Worm (Caenorhabditis elegans) whole organism, midembryonic: Measurements from ENCODE around the gene ZK1320.7.

Experiments used
- T22C8.4 ChIP-seq: fragments of 200-800 bp; sonication (Bioruptor generic); IDR thresholded peaks from 2 replicates; pipeline ENCODE4 v1.3.6; 2022; ENCODE audit warnings: missing genetic modification characterization, missing compliant biosample characterization
- cog-1 ChIP-seq: sonication (generic microtip); optimal IDR thresholded peaks from 2 replicates; lab custom pipeline; 2016; ENCODE audit warnings: missing genetic modification characterization, missing compliant biosample characterization
- flt-1 ChIP-seq: fragments of 200-800 bp; sonication (Bioruptor generic); IDR thresholded peaks from 2 replicates; pipeline ENCODE4 v1.3.6; 2022; ENCODE audit warnings: missing genetic modification characterization, missing compliant biosample characterization
- klf-2 ChIP-seq: fragments of 200-800 bp; sonication (Bioruptor generic); conservative IDR thresholded peaks from 2 replicates; pipeline ENCODE4 v1.3.6; 2022; ENCODE audit warnings: missing genetic modification reagents, missing genetic modification characterization, missing compliant biosample characterization
- med-1 ChIP-seq: sonication (generic microtip); optimal IDR thresholded peaks from 2 replicates; lab custom pipeline; 2017; ENCODE audit warnings: missing genetic modification characterization, mild to moderate bottlenecking, missing compliant biosample characterization, antibody characterized with exemption, missing genetic modification reagents; ENCODE audit not compliant: insufficient read depth
- ref-1 ChIP-seq: fragments of 200-800 bp; sonication (Bioruptor generic); conservative IDR thresholded peaks from 2 replicates; pipeline ENCODE4 v1.3.6; 2022; ENCODE audit warnings: missing genetic modification reagents, missing genetic modification characterization, missing compliant biosample characterization
- tab-1 ChIP-seq: fragments of 200-800 bp; sonication (Bioruptor generic); IDR thresholded peaks from 2 replicates; pipeline ENCODE4 v1.3.6; 2022; ENCODE audit warnings: missing genetic modification characterization, missing compliant biosample characterization
- ztf-23 ChIP-seq: fragments of 200-800 bp; sonication (Bioruptor generic); IDR thresholded peaks from 2 replicates; pipeline ENCODE4 v1.3.6; 2022; ENCODE audit warnings: missing genetic modification reagents, missing genetic modification characterization, missing compliant biosample characterization
- ztf-29 ChIP-seq: fragments of 200-800 bp; sonication (Bioruptor generic); IDR thresholded peaks from 2 replicates; pipeline ENCODE4 v1.3.6; 2022; ENCODE audit warnings: missing genetic modification reagents, missing genetic modification characterization, missing compliant biosample characterization

Gene ZK1320.7

DNA sequence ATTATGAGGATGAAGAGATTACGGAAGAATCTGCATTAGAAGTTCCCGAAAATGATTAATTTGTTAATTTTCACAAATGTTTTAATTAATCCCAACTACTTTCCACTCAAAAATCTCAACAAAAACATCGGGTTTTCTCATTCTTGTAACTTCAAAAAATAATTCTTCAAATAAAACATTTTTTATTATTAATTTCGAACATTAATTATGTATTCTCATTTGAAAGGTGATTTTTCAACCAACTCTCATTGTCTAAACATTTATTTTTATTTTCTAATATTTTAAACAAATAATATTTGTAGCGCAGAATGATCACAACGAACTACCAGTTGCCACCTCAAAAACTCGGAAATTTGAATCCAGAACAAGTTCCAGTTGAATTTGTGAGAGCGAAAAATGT, at the start of gene ZK1320.7:
Gene ZK1320.7, plus strand, starts transcription at position 301 of the 400 bp plus-strand sequence.
- no peak for TF ChIP-seq tab-1 (GFP tag; lab: Robert Waterston, UW)
- TF ChIP-seq ztf-29 (GFP tag; lab: Robert Waterston, UW) = no peak
- no peak for TF ChIP-seq med-1 (GFP tag; lab: Kevin White, UChicago)
- TF ChIP-seq cog-1 (tag; lab: Kevin White, UChicago) = no peak
- no peak for TF ChIP-seq T22C8.4 (GFP tag; lab: Robert Waterston, UW)
- TF ChIP-seq ref-1 (GFP tag; lab: Robert Waterston, UW) = no peak
- no peak for TF ChIP-seq klf-2 (GFP tag; lab: Robert Waterston, UW)

DNA sequence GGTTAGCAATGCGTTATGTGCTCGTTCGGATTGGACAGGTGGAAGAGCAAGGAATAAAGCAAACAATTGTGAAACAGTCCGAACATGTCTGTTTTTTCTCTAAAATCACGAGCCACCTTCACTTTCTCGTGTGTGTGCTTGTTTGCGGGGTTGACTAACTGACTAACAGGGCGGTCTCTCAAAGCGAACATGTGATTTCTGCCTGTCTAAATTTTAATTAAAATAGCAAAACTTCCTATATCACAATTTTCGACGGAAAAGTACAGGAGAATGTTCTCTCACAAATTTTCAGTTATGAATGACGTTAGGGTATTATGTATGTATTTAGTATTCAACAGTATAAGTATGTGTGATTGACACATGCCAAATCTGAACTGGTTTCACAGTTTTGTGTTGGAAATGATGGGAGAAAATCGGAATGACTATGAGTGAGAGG, 49.5 kb upstream of the ZK1320.7 start:
- TF ChIP-seq med-1 (GFP tag; lab: Kevin White, UChicago) (no peak), ztf-23 (GFP tag; lab: Robert Waterston, UW) (no peak), ref-1 (GFP tag; lab: Robert Waterston, UW) (no peak), cog-1 (tag; lab: Kevin White, UChicago) (no peak), T22C8.4 (GFP tag; lab: Robert Waterston, UW) (no peak), ztf-29 (GFP tag; lab: Robert Waterston, UW) (no peak)

DNA sequence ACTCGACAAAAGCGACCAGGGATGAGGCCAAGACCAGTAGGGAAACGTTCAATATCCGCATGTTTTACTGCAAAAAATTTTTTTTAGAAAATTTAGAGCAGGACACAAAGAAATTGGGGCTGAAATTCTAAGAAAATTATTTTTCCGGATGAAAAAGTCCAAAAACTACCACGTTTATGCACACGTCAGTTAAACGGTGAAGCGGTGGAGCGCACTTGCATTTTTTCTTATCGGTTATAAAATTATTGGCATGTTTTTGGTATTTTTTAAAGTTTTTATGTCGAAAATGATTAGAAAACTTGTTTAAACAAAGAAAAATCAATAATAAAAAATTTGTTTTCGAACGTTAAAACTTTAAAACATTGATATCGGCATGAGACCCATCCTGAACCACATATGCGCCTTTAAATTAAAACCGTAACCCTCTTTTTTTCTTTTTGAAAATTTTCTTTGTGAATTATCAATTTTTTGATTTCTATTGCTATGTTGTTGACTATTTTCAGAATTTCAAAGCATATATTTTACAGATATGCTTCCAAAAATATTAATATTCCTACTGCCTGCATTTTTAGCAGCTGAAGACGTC, 47.2 kb upstream of the ZK1320.7 start, which contains the start of the genes dnj-20 and ZK1307.8:
Gene dnj-20, minus strand, starts transcription at position 67 of the 586 bp plus-strand sequence.
Gene ZK1307.8, plus strand, starts transcription at position 504 of the 586 bp plus-strand sequence.
- TF ChIP-seq T22C8.4 (GFP tag; lab: Robert Waterston, UW) = no peak
- no peak for TF ChIP-seq klf-2 (GFP tag; lab: Robert Waterston, UW)
- no peak for TF ChIP-seq med-1 (GFP tag; lab: Kevin White, UChicago)
- TF ChIP-seq ztf-29 (GFP tag; lab: Robert Waterston, UW) = no peak
- TF ChIP-seq ref-1 (GFP tag; lab: Robert Waterston, UW) = no peak
- TF ChIP-seq flt-1 = no peak
- no peak for TF ChIP-seq tab-1 (GFP tag; lab: Robert Waterston, UW)
- no peak for TF ChIP-seq cog-1 (tag; lab: Kevin White, UChicago)

DNA sequence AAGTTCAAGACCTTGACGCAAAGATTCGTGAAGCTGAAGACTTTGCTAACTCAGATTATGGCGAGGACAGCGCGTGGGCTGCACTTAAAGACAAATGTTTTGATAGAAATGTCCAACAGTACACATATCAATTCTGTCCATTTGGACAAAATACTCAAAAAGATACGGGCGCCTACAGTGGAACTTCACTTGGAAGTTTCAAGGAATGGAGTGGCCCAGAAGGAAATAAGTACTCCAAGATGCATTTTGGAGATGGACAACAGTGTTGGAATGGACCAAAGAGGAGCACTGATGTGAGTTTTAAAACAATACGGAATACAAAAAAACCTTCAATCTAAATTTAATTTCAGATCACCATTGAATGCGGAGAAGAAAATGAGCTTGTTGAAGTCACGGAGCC, 45.5 kb upstream of the ZK1320.7 start:
- TF ChIP-seq ref-1 (GFP tag; lab: Robert Waterston, UW) (no peak), ztf-23 (GFP tag; lab: Robert Waterston, UW) (no peak), ztf-29 (GFP tag; lab: Robert Waterston, UW) (no peak), tab-1 (GFP tag; lab: Robert Waterston, UW) (no peak), klf-2 (GFP tag; lab: Robert Waterston, UW) (no peak), med-1 (GFP tag; lab: Kevin White, UChicago) (no peak), flt-1 (no peak), T22C8.4 (GFP tag; lab: Robert Waterston, UW) (no peak), cog-1 (tag; lab: Kevin White, UChicago) (no peak)

DNA sequence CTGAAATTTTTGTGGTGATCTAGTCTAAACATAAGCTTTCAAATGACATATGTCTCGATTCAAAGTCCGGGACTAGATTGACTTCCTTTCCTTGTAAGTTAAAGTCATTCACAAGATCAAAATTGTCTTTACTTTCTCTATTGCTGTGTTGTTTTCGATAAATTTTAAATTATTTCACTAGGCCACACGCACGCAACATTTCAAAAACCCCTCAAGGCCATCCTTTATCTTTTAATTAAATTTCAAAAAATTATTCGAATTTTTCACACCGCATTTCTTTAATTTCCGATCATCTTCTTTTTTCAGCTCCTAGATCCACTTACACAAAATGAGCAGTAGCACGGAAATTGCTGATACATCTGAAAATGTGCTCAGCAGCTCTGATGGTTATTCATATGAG, 35.1 kb upstream of the ZK1320.7 start, which contains the start of gene ZK1307.7:
Gene ZK1307.7, plus strand, starts transcription at position 301 of the 400 bp plus-strand sequence.
- no peak for TF ChIP-seq flt-1
- no peak for TF ChIP-seq med-1 (GFP tag; lab: Kevin White, UChicago)
- no peak for TF ChIP-seq ref-1 (GFP tag; lab: Robert Waterston, UW)
- no peak for TF ChIP-seq klf-2 (GFP tag; lab: Robert Waterston, UW)
- TF ChIP-seq ztf-29 (GFP tag; lab: Robert Waterston, UW) = no peak
- TF ChIP-seq ztf-23 (GFP tag; lab: Robert Waterston, UW) = no peak
- TF ChIP-seq tab-1 (GFP tag; lab: Robert Waterston, UW) = no peak
- TF ChIP-seq cog-1 (tag; lab: Kevin White, UChicago) = no peak
- no peak for TF ChIP-seq T22C8.4 (GFP tag; lab: Robert Waterston, UW)

DNA sequence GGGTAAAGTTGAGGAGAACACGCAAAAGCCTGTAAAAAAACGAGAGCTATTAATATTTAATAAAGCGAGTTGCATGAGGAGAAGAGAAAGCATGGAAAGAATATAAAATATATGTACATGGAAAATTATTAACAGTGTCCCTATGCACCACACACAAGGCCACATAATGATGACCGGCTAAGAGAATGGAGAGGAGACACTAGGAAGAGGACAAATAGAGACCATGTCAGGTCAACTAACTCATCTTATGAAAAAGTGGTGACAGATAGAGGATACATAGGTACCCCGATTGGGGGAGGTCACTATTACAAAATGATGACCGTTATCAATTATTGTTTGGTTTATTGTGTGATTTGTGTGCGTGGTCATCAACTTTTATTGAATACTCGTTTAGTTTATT, 27.0 kb upstream of the ZK1320.7 start, which contains the start of gene fzr-1:
Gene fzr-1, minus strand, starts transcription at position 29 of the 400 bp plus-strand sequence.
- no peak for TF ChIP-seq ref-1 (GFP tag; lab: Robert Waterston, UW)
- no peak for TF ChIP-seq cog-1 (tag; lab: Kevin White, UChicago)

DNA sequence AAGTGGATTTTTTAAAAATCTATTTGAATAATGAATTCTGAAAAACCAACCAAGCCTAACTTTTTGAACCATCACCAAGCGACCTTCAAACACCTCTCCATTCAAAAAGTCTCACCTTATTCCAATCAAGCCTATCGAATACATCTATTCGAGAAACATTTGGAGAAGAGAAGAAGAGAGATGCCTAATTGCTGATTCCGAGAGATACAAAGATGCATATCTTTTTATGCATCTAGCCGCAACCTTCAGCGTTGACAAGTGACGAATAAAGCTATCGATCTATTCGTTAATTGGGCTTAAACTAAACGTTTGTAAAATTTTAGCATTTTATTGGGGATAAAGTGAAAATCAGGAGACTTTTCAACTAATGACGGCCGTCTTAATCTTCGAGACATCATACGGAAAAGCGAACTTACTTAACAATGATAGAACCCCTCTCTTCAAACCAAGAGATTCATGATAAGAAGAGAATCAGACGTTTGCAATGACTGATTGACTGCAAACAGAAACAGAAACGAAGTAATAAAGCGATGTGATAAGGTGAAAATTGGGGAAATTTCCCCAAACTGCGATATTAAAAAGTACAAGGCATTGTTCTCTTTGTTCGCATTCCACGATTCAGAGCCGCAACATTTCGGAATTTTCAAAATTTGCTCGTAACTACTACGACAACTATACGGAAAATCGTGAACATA, 26.3 kb upstream of the ZK1320.7 start:
- TF ChIP-seq ztf-29 (GFP tag; lab: Robert Waterston, UW) (peak; percentile 25; the same call in 1 of the 2 replicates), T22C8.4 (GFP tag; lab: Robert Waterston, UW) (no peak)

DNA sequence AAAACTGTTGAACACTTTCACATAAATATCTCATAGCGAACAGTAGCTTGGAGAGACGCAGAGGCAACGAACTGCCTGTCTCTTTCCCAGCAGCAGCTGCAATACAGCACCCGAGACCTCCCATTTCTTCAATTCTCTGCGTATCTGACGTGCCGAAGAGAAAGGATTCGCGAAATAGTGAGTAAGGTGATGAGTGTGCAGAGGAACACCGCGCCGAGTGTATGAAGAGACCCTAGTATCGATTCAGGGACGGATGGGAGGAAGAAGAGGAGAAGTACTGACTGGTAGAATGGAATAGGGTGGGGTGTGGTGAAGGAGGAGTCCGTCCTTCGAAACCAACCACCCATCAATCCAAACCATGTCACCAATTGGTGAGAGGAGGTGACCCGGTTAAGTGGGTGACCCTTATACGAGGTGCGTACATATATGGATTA, 25.3 kb upstream of the ZK1320.7 start:
- TF ChIP-seq ztf-23 (GFP tag; lab: Robert Waterston, UW) (peak; percentile 62; the same call in 1 of the 2 replicates), med-1 (GFP tag; lab: Kevin White, UChicago) (no peak), cog-1 (tag; lab: Kevin White, UChicago) (peak; percentile 65), tab-1 (GFP tag; lab: Robert Waterston, UW) (0 out of 2 replicates have a peak, but pooled peaks have one; percentile 53), T22C8.4 (GFP tag; lab: Robert Waterston, UW) (peak; percentile 82), ref-1 (GFP tag; lab: Robert Waterston, UW) (no peak), flt-1 (peak; percentile 67; the same call in 1 of the 2 replicates), ztf-29 (GFP tag; lab: Robert Waterston, UW) (no peak), klf-2 (GFP tag; lab: Robert Waterston, UW) (no peak)
